Worm (Caenorhabditis elegans) whole organism, L2 larva: ENCODE data around the gene Y37E11AM.3.

Experiments used
- C34F6.9 ChIP-seq: fragments of 150-350 bp; optimal IDR thresholded peaks from 2 replicates; lab custom pipeline; 2014; ENCODE audit warnings: missing biosample characterization, missing genetic modification characterization
- R02D3.7 ChIP-seq: fragments of 150-350 bp; optimal IDR thresholded peaks from 2 replicates; lab custom pipeline; 2014; ENCODE audit warnings: missing biosample characterization, missing genetic modification characterization
- Y55F3AM.14 ChIP-seq: fragments of 200-800 bp; sonication (Bioruptor generic); optimal IDR thresholded peaks from 2 replicates; lab custom pipeline; 2018; ENCODE audit warnings: mild to moderate bottlenecking, missing genetic modification characterization, missing compliant biosample characterization
- ZK546.5 ChIP-seq: sonication (generic microtip); optimal IDR thresholded peaks from 2 replicates; lab custom pipeline; 2017; ENCODE audit warnings: missing biosample characterization, missing genetic modification characterization
- alr-1 ChIP-seq: fragments of 150-350 bp; optimal IDR thresholded peaks from 2 replicates; lab custom pipeline; 2014; ENCODE audit warnings: missing biosample characterization, missing genetic modification characterization
- aly-2 ChIP-seq: fragments of 150-350 bp; optimal IDR thresholded peaks from 2 replicates; lab custom pipeline; 2014; ENCODE audit warnings: missing biosample characterization, missing genetic modification characterization
- ama-1 ChIP-seq: fragments of 150-350 bp; optimal IDR thresholded peaks from 2 replicates; lab custom pipeline; 2018; ENCODE audit warnings: inconsistent platforms
- blmp-1 ChIP-seq: sonication (generic microtip); optimal IDR thresholded peaks from 2 replicates; lab custom pipeline; 2017; ENCODE audit warnings: missing genetic modification characterization, mild to moderate bottlenecking, missing compliant biosample characterization, antibody characterized with exemption, moderate library complexity; ENCODE audit not compliant: insufficient read depth
- ceh-16 ChIP-seq: fragments of 150-350 bp; optimal IDR thresholded peaks from 2 replicates; lab custom pipeline; 2014; ENCODE audit warnings: missing biosample characterization, missing genetic modification characterization
- ceh-82 ChIP-seq: fragments of 150-350 bp; optimal IDR thresholded peaks from 2 replicates; lab custom pipeline; 2014; ENCODE audit warnings: missing biosample characterization, missing genetic modification characterization
- crh-2 ChIP-seq: sonication (generic microtip); optimal IDR thresholded peaks from 2 replicates; lab custom pipeline; 2017; ENCODE audit warnings: missing biosample characterization, missing genetic modification characterization
- dmd-4 ChIP-seq: sonication (generic microtip); optimal IDR thresholded peaks from 2 replicates; lab custom pipeline; 2017; ENCODE audit warnings: missing biosample characterization, missing genetic modification characterization
- egl-27 ChIP-seq: sonication (generic microtip); optimal IDR thresholded peaks from 3 replicates; lab custom pipeline; 2017; ENCODE audit warnings: missing biosample characterization, missing genetic modification reagents, missing genetic modification characterization
- elt-3 ChIP-seq: sonication (generic microtip); optimal IDR thresholded peaks from 2 replicates; lab custom pipeline; 2017; ENCODE audit warnings: missing biosample characterization, missing genetic modification characterization
- fos-1 ChIP-seq: fragments of 150-350 bp; optimal IDR thresholded peaks from 2 replicates; lab custom pipeline; 2014; ENCODE audit warnings: missing biosample characterization, missing genetic modification characterization
- gmeb-1 ChIP-seq: fragments of 150-350 bp; optimal IDR thresholded peaks from 2 replicates; lab custom pipeline; 2014; ENCODE audit warnings: missing biosample characterization, missing genetic modification characterization
- lin-11 ChIP-seq: fragments of 150-350 bp; sonication (generic microtip); optimal IDR thresholded peaks from 2 replicates; lab custom pipeline; 2014; ENCODE audit warnings: missing biosample characterization, missing genetic modification characterization, inconsistent platforms, mixed read lengths
- lin-39 ChIP-seq: fragments of 150-350 bp; optimal IDR thresholded peaks from 2 replicates; lab custom pipeline; 2014; ENCODE audit warnings: missing biosample characterization, missing genetic modification reagents, missing genetic modification characterization
- lsy-2 ChIP-seq, 2 experiments: fragments of 150-350 bp in 1 of 2; sonication (generic microtip) in 1 of 2; optimal IDR thresholded peaks; 2 replicates each; lab custom pipeline; 2014 to 2017; ENCODE audit warnings: missing biosample characterization in 2 of 2, missing genetic modification characterization in 2 of 2
- mab-5 ChIP-seq: fragments of 150-350 bp; optimal IDR thresholded peaks from 2 replicates; lab custom pipeline; 2014; ENCODE audit warnings: missing biosample characterization, missing genetic modification characterization
- mbf-1 ChIP-seq: sonication (generic microtip); optimal IDR thresholded peaks from 2 replicates; lab custom pipeline; 2017; ENCODE audit warnings: missing biosample characterization, missing genetic modification characterization
- nhr-10 ChIP-seq: sonication (generic microtip); optimal IDR thresholded peaks from 2 replicates; lab custom pipeline; 2017; ENCODE audit warnings: missing biosample characterization, missing genetic modification characterization
- nhr-11 ChIP-seq: fragments of 150-350 bp; optimal IDR thresholded peaks from 2 replicates; lab custom pipeline; 2014; ENCODE audit warnings: missing biosample characterization, missing genetic modification characterization
- nhr-12 ChIP-seq: fragments of 150-350 bp; optimal IDR thresholded peaks from 2 replicates; lab custom pipeline; 2014; ENCODE audit warnings: missing biosample characterization, missing genetic modification characterization
- nhr-129 ChIP-seq: fragments of 150-350 bp; optimal IDR thresholded peaks from 2 replicates; lab custom pipeline; 2014; ENCODE audit warnings: missing biosample characterization, missing genetic modification characterization
- nhr-21 ChIP-seq: fragments of 150-350 bp; optimal IDR thresholded peaks from 2 replicates; lab custom pipeline; 2014; ENCODE audit warnings: missing biosample characterization, missing genetic modification characterization
- nhr-23 ChIP-seq: fragments of 150-350 bp; optimal IDR thresholded peaks from 2 replicates; lab custom pipeline; 2014; ENCODE audit warnings: missing biosample characterization, missing genetic modification reagents, missing genetic modification characterization
- nhr-237 ChIP-seq: fragments of 150-350 bp; optimal IDR thresholded peaks from 2 replicates; lab custom pipeline; 2014; ENCODE audit warnings: missing biosample characterization, missing genetic modification characterization
- nhr-25 ChIP-seq: fragments of 150-350 bp; sonication (generic microtip); optimal IDR thresholded peaks from 3 replicates; lab custom pipeline; 2014; ENCODE audit warnings: missing biosample characterization, missing genetic modification characterization
- nhr-77 ChIP-seq: fragments of 150-350 bp; optimal IDR thresholded peaks from 2 replicates; lab custom pipeline; 2014; ENCODE audit warnings: missing biosample characterization, missing genetic modification characterization
- peb-1 ChIP-seq: fragments of 150-350 bp; optimal IDR thresholded peaks from 2 replicates; lab custom pipeline; 2014; ENCODE audit warnings: missing biosample characterization, missing genetic modification characterization
- sma-3 ChIP-seq: sonication (generic microtip); optimal IDR thresholded peaks from 2 replicates; lab custom pipeline; 2016; ENCODE audit warnings: missing genetic modification reagents, missing genetic modification characterization, missing compliant biosample characterization
- sma-9 ChIP-seq, 2 experiments: fragments of 150-350 bp in 1 of 2; sonication (generic microtip) in 1 of 2; optimal IDR thresholded peaks; 2 replicates each; lab custom pipeline; 2014 to 2016; ENCODE audit warnings: missing genetic modification characterization in 2 of 2, mild to moderate bottlenecking in 1 of 2, missing biosample characterization in 1 of 2, missing compliant biosample characterization in 1 of 2, missing genetic modification reagents in 1 of 2, moderate library complexity in 1 of 2
- snpc-4 ChIP-seq: fragments of 150-350 bp; optimal IDR thresholded peaks from 2 replicates; lab custom pipeline; 2014; ENCODE audit warnings: missing biosample characterization, missing genetic modification characterization
- unc-39 ChIP-seq: fragments of 150-350 bp; optimal IDR thresholded peaks from 2 replicates; lab custom pipeline; 2014; ENCODE audit warnings: missing biosample characterization, missing genetic modification characterization
- unc-55 ChIP-seq: fragments of 150-350 bp; sonication (generic microtip); optimal IDR thresholded peaks from 3 replicates; lab custom pipeline; 2014; ENCODE audit warnings: missing biosample characterization, missing genetic modification reagents, missing genetic modification characterization
- unc-62 ChIP-seq: fragments of 150-350 bp; optimal IDR thresholded peaks from 2 replicates; lab custom pipeline; 2014; ENCODE audit warnings: missing biosample characterization, missing genetic modification reagents, missing genetic modification characterization
- ztf-1 ChIP-seq: fragments of 200-800 bp; sonication (Bioruptor generic); conservative IDR thresholded peaks from 2 replicates; pipeline ENCODE4 v1.3.6; 2022; ENCODE audit warnings: missing genetic modification characterization, missing compliant biosample characterization
- ztf-11 ChIP-seq: sonication (generic microtip); optimal IDR thresholded peaks from 2 replicates; lab custom pipeline; 2017; ENCODE audit warnings: missing biosample characterization, missing genetic modification characterization
- ztf-4 ChIP-seq: fragments of 150-350 bp; optimal IDR thresholded peaks from 2 replicates; lab custom pipeline; 2014; ENCODE audit warnings: missing biosample characterization, missing genetic modification characterization

Y37E11AM.3 gene

DNA sequence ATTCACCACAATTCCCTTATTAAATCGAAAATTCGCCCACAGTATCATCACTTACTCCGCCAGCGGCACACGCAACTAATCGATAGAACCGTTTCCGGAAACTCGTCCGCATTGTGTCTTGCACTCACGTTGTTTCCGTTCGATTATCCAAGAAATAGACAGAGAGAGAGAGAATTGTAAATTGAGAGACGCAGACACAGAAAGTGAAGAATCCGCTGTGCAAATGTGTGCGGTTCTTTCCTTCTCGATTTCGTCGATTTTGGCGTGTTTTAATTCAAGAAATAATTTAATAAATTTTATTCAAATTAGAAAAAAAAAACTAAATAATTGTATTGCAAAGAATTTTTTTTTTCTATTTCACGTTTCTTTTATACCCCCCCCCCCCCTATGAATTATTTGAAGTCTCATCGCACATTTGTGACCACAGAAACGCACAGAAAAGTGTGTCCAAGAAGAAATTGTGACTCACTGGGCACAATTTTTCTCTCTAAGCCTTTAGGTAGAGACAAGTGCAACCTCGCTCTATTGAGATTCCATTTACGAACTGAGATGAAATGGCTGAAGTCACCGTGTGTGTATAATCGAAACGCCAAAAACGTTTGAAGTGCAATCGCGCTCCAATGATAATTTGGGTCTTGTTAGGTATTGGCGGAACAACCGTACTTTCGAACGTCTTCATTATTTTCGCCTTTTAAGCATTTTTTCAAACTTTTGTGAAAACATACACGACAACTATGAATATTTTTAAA, 19.9 kb upstream of the Y37E11AM.3 start, which contains the start of gene nape-2:
nape-2 (minus strand) TSS at position 271 of the 749 bp plus-strand sequence.
- TF ChIP-seq nhr-23 (no peak), R02D3.7 (tag; lab: Kevin White, UChicago) (no peak), unc-62 (GFP tag; lab: Kevin White, UChicago) (no peak), Y55F3AM.14 (GFP tag; lab: Kevin White, UChicago) (no peak), ztf-1 (GFP tag; lab: Robert Waterston, UW) (no peak), ceh-82 (tag; lab: Kevin White, UChicago) (no peak), lin-39 (tag; lab: Kevin White, UChicago) (no peak), lin-11 (tag; lab: Kevin White, UChicago) (no peak), aly-2 (tag; lab: Kevin White, UChicago) (no peak), sma-3 (GFP tag; lab: Kevin White, UChicago) (no peak), nhr-11 (tag; lab: Kevin White, UChicago) (no peak), crh-2 (tag; lab: Kevin White, UChicago) (peak; percentile 17), mab-5 (tag; lab: Kevin White, UChicago) (no peak), nhr-129 (tag; lab: Kevin White, UChicago) (peak; percentile 30), nhr-77 (tag; lab: Kevin White, UChicago) (no peak), ztf-4 (tag; lab: Kevin White, UChicago) (no peak), nhr-25 (tag; lab: Kevin White, UChicago) (no peak), ztf-11 (tag; lab: Kevin White, UChicago) (no peak), sma-9 (GFP tag; optimal IDR thresholded peaks at IDR 0.05; lab: Kevin White, UChicago) (no peak), sma-9 (tag; optimal IDR thresholded peaks at IDR 0.05; lab: Kevin White, UChicago) (no peak), ama-1 (lab: Kevin White, UChicago) (no peak), egl-27 (tag; lab: Kevin White, UChicago) (no peak), nhr-12 (tag; lab: Kevin White, UChicago) (no peak), gmeb-1 (tag; lab: Kevin White, UChicago) (no peak), fos-1 (tag; lab: Kevin White, UChicago) (peak; percentile 24), alr-1 (no peak), elt-3 (tag; lab: Kevin White, UChicago) (no peak), blmp-1 (tag; lab: Kevin White, UChicago) (no peak), nhr-10 (no peak), nhr-237 (tag; lab: Kevin White, UChicago) (no peak), ceh-16 (tag; lab: Kevin White, UChicago) (no peak), mbf-1 (tag; lab: Kevin White, UChicago) (no peak), ZK546.5 (tag; lab: Kevin White, UChicago) (no peak), C34F6.9 (tag; lab: Kevin White, UChicago) (peak; percentile 5), unc-55 (GFP tag; lab: Kevin White, UChicago) (peak; percentile 18), snpc-4 (tag; lab: Kevin White, UChicago) (no peak), lsy-2 (tag; optimal IDR thresholded peaks at IDR 0.05; lab: Kevin White, UChicago) (peak in 1 of 2 experiments; percentile 27), nhr-21 (tag; lab: Kevin White, UChicago) (no peak), dmd-4 (tag; lab: Kevin White, UChicago) (no peak), unc-39 (no peak)

DNA sequence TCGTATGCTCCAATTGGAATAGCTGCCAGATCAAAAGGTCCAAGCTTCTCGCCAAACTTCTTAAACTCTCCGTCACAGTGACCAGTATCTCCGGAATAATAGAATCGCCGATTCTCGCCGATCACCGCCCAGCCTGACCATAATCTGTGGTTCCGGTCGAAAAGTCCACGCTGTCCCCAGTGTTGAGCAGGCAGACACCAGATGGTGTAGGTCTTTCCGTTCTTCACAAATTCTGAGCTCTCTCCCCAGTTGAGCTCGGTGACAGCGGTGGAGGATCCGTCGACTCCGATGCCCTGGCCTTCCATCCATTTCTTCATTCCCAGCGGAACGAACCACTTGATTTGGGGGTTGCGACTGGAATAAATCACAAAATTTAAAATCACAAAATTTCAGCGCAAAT, 17.3 kb upstream of the Y37E11AM.3 start:
- TF ChIP-seq ceh-82 (tag; lab: Kevin White, UChicago) (no peak), unc-55 (GFP tag; lab: Kevin White, UChicago) (no peak), crh-2 (tag; lab: Kevin White, UChicago) (no peak), dmd-4 (tag; lab: Kevin White, UChicago) (no peak), peb-1 (no peak), ama-1 (lab: Kevin White, UChicago) (no peak)
- TF ChIP-seq, all 48 proteins: peak for 0
